Worm (Caenorhabditis elegans): ENCODE results near the gene C53D6.6.

C53D6.6 gene

DNA sequence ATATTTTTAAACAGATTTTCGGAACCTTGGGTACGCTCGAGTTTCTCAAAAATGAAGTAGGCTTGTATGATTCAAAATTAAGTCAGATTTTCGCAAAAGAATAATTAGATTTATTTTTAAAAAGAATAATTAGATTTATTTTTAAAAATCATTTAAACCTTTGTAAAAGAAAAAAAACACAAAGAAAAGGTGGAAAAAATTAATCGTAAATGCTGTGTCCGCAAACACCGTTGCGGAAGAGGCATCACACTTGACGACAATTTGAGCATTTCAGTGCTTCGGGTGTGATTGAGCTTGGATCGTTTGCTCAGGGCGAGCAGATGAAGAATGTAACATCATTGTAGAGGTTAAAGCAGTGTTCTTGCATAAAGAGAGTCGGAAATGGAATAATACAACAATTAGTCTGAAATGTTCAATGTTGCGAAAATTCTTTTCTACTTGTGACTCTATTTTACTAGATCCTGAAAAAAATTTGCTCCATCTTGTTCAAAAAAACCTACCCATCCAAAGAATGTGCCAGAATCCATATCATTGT, 11.2 kb downstream of the C53D6.6 start:
- peak in 1 of 2 experiments; percentile 72 for TF ChIP-seq unc-62 (GFP tag; optimal IDR thresholded peaks at IDR 0.05 in 1 of 2)
- TF ChIP-seq unc-62 (tag; optimal IDR thresholded peaks at IDR 0.05), result no peak
- no peak for TF ChIP-seq hlh-30 (tag; optimal IDR thresholded peaks at IDR 0.05; ENCODE audit: insufficient read depth)

DNA sequence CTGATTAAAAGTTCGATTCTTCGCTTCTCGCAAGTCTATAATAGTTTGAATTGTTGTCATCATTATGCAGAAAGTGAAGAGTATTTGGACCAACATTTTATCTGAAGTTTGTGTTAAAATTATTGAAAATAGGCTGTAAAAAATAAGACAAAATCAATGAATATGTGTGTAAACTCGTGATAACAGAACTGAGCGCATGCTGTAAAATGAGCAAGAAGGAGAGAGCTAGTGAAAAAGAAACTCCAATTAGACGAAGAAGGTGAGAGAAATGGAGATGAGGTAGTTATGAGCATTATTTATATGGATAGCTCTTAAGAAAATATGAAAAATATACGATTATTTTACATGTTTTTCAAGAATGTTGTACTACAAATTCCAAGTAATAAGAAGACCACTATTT, 11.6 kb downstream of the C53D6.6 start, which contains the start of gene C53D6.4:
Gene C53D6.4 (minus strand): TSS at position 101 of the 400 bp plus-strand sequence.
- TF ChIP-seq mes-2 (tag; optimal IDR thresholded peaks at IDR 0.05; ENCODE audit: poor library complexity, severe bottlenecking) (no peak), ZK337.2 (GFP tag; IDR thresholded peaks at IDR 0.05) (no peak), ceh-62 (tag; optimal IDR thresholded peaks at IDR 0.05) (no peak), dmd-8 (GFP tag; IDR thresholded peaks at IDR 0.05) (no peak), nhr-25 (tag; optimal IDR thresholded peaks at IDR 0.05; ENCODE audit: borderline replicate concordance, insufficient read depth) (no peak), T26A8.4 (GFP tag; IDR thresholded peaks at IDR 0.05) (no peak), Y5F2A.4 (GFP tag; optimal IDR thresholded peaks at IDR 0.05) (no peak), lin-13 (GFP tag; optimal IDR thresholded peaks at IDR 0.05) (no peak), F37D6.2 (tag; optimal IDR thresholded peaks at IDR 0.05) (no peak), lin-15B (tag; optimal IDR thresholded peaks at IDR 0.05) (no peak), madf-9 (GFP tag; conservative IDR thresholded peaks at IDR 0.05) (no peak), snpc-1.2 (GFP tag; IDR thresholded peaks at IDR 0.05) (no peak), daf-8 (GFP tag; IDR thresholded peaks at IDR 0.05) (no peak), aha-1 (tag) (no peak), jun-1 (tag; optimal IDR thresholded peaks at IDR 0.05) (no peak), nhr-237 (tag; optimal IDR thresholded peaks at IDR 0.05) (no peak), F44E2.7 (GFP tag; IDR thresholded peaks at IDR 0.05) (no peak), Y48G9A.11 (GFP tag; IDR thresholded peaks at IDR 0.05) (no peak), nhr-76 (tag; optimal IDR thresholded peaks at IDR 0.05) (no peak), snpc-4 (tag; optimal IDR thresholded peaks at IDR 0.05) (no peak)

DNA sequence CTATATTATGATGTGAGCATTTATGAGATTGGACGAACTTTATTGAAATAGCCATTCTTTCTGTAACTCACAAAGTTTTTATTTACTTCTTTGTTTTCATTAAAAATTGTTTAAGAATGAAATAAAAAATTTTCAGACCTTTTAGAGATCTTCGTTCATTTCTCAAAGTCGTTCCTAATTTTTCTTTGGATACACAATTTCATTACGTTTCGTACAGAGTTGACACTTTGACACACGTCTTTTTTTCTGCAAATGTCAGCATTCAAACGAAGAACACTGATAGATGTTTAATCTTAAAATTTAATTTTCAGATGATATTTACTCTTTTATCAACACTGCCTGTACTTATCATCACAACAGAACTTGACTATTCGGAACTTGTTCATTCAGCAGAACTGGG, 16.0 kb downstream of the C53D6.6 start, which contains the start of gene acc-2:
Gene acc-2 (plus strand): TSS at position 301 of the 400 bp plus-strand sequence.
- no peak for TF ChIP-seq mdl-1 (tag; optimal IDR thresholded peaks at IDR 0.05)
- TF ChIP-seq Y48G9A.11 (GFP tag; IDR thresholded peaks at IDR 0.05), result no peak
- TF ChIP-seq nhr-28 (tag; optimal IDR thresholded peaks at IDR 0.05), result no peak
- TF ChIP-seq fkh-10 (GFP tag; optimal IDR thresholded peaks at IDR 0.05), result no peak
- no peak for TF ChIP-seq lir-3 (tag; optimal IDR thresholded peaks at IDR 0.05)
- no peak for TF ChIP-seq lin-13 (GFP tag; optimal IDR thresholded peaks at IDR 0.05)
- no peak for TF ChIP-seq daf-16 (GFP tag; optimal IDR thresholded peaks at IDR 0.05)
- no peak for TF ChIP-seq daf-16 (tag; optimal IDR thresholded peaks at IDR 0.05)
- TF ChIP-seq lin-38 (GFP tag; IDR thresholded peaks at IDR 0.05), result no peak
- TF ChIP-seq ceh-20 (GFP tag; IDR thresholded peaks at IDR 0.05), result no peak
- no peak for TF ChIP-seq F10B5.3 (tag; optimal IDR thresholded peaks at IDR 0.05)
- no peak for TF ChIP-seq spr-1 (tag; optimal IDR thresholded peaks at IDR 0.05)
- TF ChIP-seq dpl-1 (GFP tag; optimal IDR thresholded peaks at IDR 0.05), result no peak

DNA sequence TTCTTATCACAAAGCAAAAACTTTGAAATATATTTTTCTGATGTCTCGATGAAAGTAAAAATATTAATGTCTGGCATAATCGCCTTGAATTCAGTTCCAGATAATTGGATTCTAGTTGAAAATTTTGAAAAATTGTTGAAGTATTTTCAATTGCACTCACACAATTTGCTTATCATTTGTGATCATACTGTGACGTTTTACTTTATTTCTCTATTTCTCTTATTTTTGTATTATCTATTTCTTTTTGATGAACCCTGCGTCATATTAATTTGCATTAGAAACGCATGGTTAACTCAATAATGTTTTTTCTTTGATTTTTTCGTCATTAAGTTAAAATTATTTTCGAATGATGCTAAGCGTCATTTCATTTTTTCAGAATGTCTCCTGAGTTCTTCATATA, 22.2 kb downstream of the C53D6.6 start, which contains the start of gene C53D6.11:
Gene C53D6.11 (plus strand): TSS at position 328 of the 400 bp plus-strand sequence.
- TF ChIP-seq daf-19 (GFP tag; conservative IDR thresholded peaks at IDR 0.05) (no peak), daf-16 (GFP tag; optimal IDR thresholded peaks at IDR 0.05) (no peak), daf-16 (tag; optimal IDR thresholded peaks at IDR 0.05) (peak; percentile 36), sdz-12 (GFP tag; optimal IDR thresholded peaks at IDR 0.05) (no peak), dmd-6 (GFP tag; IDR thresholded peaks at IDR 0.05) (no peak; the same call in 1 of the 2 replicates), vab-7 (GFP tag; IDR thresholded peaks at IDR 0.05) (no peak), hlh-30 (tag; optimal IDR thresholded peaks at IDR 0.05; ENCODE audit: insufficient read depth) (no peak), madf-9 (GFP tag; conservative IDR thresholded peaks at IDR 0.05) (no peak), nhr-28 (tag; optimal IDR thresholded peaks at IDR 0.05) (peak; percentile 45), mxl-3 (GFP tag; optimal IDR thresholded peaks at IDR 0.05) (no peak), egl-43 (GFP tag; IDR thresholded peaks at IDR 0.05) (no peak), nhr-41 (GFP tag; IDR thresholded peaks at IDR 0.05) (no peak), spr-3 (GFP tag; optimal IDR thresholded peaks at IDR 0.05) (no peak), F10B5.3 (tag; optimal IDR thresholded peaks at IDR 0.05) (no peak)

All from whole organism, L4 larva.